Fruit fly (Drosophila melanogaster): ENCODE results near the gene CG33284.

dm6 chr3L:21122522-21122923 is 1.0 kb upstream of the CG33284 start:
- TF ChIP-seq psq (optimal IDR thresholded peaks at IDR 0.05), result no peak
- TF ChIP-seq CG8478 (optimal IDR thresholded peaks at IDR 0.05), result no peak
- TF ChIP-seq pan (optimal IDR thresholded peaks at IDR 0.05), result no peak

Data from whole organism.